Fruit fly (Drosophila melanogaster): ENCODE results near the gene cindr.

cindr gene

DNA sequence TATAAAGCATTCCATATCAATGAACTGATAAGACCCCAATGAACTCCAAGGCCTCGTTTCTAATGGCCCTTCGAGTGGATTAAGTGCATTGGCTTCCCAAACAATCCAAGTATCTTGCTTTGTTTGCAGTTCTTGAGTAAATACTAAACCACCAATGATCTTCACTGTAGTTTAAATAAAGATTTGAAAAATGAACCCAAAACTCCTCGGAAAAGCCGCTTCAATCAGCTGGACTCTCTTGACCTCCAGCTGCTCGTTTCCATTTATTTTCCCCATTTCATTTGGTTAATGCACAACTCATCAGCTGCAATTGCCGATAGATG lies 3.6 kb downstream of the cindr start:
- no peak for TF ChIP-seq CG33017 (tag; optimal IDR thresholded peaks at IDR 0.05)

DNA sequence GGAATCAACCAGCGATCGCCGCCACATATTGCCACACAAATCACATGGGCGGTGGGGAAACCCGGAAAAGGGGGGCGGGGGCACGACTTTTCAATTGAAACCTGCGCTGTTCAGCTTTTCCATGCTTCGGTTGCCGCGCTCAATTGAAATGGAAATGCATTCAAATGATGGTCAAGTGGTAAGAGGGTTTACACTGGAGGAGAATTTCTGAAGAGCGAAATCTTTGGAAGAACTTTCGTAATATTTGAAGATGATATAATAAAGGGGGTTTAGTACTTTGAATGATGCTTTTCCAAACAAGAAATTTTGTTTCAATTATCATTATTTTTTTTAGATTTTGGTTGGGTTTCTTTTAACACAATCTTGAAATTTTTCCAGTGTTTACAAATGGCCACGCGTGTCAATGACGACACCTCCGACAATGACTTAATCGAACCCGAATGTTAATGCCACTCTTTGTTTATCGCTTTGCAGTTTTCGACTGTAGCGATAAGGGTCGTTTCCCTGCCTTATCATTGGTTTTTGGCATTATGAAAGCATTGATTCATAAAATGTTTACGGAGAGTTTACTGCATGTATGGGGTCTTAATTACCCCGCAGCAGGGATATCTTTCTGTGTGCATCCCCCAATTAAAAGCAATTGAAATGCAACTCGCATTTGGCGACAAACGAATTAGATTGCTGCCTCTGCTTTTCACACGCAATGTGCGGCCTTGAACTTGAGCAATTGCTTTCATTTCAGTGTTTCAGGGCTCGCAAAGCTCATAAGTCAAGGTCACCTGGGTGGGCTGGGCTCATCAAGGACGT lies 4.2 kb downstream of the cindr start:
- TF ChIP-seq ovo (GFP tag; optimal IDR thresholded peaks at IDR 0.05) (no peak), CG1620 (GFP tag; optimal IDR thresholded peaks at IDR 0.05) (no peak), CG12768 (GFP tag; optimal IDR thresholded peaks at IDR 0.05) (no peak), cic (GFP tag; optimal IDR thresholded peaks at IDR 0.05) (peak; percentile 2), kay (GFP tag; ENCODE audit: borderline replicate concordance) (no peak), CG7045 (GFP tag; optimal IDR thresholded peaks at IDR 0.05) (no peak), Clk (GFP tag; optimal IDR thresholded peaks at IDR 0.05) (no peak), Crg-1 (GFP tag; optimal IDR thresholded peaks at IDR 0.05) (no peak), toe (GFP tag; optimal IDR thresholded peaks at IDR 0.05) (no peak), CG33017 (tag; optimal IDR thresholded peaks at IDR 0.05) (peak; percentile 30), Mnt (GFP tag; optimal IDR thresholded peaks at IDR 0.05) (no peak), cnc (optimal IDR thresholded peaks at IDR 0.05) (no peak), CG5204 (GFP tag; optimal IDR thresholded peaks at IDR 0.05) (no peak), pad (GFP tag; optimal IDR thresholded peaks at IDR 0.05) (no peak), CG7101 (tag; optimal IDR thresholded peaks at IDR 0.05) (peak; percentile 31), Hr96 (GFP tag; optimal IDR thresholded peaks at IDR 0.05) (no peak), CG11617 (GFP tag; optimal IDR thresholded peaks at IDR 0.05) (peak; percentile 20), CG14711 (tag; optimal IDR thresholded peaks at IDR 0.05) (peak; percentile 7), bab1 (GFP tag; optimal IDR thresholded peaks at IDR 0.05) (no peak), tj (GFP tag; optimal IDR thresholded peaks at IDR 0.05) (no peak)

DNA sequence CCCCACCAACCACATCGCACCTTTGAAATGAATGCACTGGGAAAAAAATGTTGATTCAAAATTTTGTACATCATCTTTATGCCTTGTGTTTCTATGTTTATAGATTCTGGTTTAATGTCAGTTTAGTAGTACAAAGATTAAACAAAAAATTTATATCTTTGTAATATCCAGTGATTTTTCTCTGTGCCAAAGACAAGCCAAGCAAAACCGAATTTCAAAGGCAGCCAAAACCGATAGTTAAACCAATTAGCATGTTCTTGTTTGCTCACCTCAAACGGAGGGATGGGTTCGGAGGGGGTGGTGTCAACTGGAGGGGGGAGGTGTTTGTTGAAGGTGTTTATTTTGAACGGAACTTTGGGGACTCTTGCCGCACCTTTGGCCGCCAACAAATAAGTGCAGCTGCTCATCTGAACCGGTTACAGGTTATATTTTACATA lies 5.5 kb downstream of the cindr start:
- TF ChIP-seq tj (GFP tag; optimal IDR thresholded peaks at IDR 0.05) (no peak), bab1 (GFP tag; optimal IDR thresholded peaks at IDR 0.05) (no peak), CG5204 (GFP tag; optimal IDR thresholded peaks at IDR 0.05) (no peak), CG7101 (tag; optimal IDR thresholded peaks at IDR 0.05) (peak; percentile 34), CG14711 (tag; optimal IDR thresholded peaks at IDR 0.05) (peak; percentile 34), CG7045 (GFP tag; optimal IDR thresholded peaks at IDR 0.05) (peak; percentile 42), CG12768 (GFP tag; optimal IDR thresholded peaks at IDR 0.05) (no peak), ovo (GFP tag; optimal IDR thresholded peaks at IDR 0.05) (no peak), CG33017 (tag; optimal IDR thresholded peaks at IDR 0.05) (peak; percentile 37), Hr96 (GFP tag; optimal IDR thresholded peaks at IDR 0.05) (no peak), Clk (GFP tag; optimal IDR thresholded peaks at IDR 0.05) (no peak)

DNA sequence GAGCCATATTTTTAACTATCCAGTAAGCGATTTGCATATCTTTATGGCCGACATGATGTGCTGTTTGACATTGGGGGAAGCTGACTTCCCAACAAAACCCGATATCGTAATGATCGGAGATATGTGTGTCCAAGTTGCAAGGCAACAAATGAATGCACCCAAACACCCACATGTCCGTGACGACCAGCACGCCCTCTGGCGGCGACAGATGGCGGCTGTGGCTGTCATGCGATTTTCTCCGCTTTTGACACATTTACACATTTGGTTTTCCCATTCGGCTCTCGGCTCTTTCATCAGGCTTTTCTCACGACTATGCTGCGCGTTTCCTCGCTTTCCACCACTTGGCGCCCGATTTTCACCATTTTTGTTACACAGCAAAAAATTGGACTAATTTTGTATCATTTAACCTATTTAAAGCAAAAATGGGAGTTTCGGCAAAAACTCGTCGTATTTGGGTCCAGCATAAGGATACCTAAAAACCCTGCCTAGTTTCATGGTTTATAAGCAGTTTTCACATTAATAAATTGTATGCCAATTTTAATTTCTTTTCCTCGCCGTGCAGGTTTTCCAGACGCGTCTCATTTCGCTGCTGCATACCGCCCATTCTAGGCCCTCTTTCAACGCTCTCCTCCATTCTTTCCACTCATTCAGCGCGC lies 6.3 kb downstream of the cindr start:
- TF ChIP-seq cnc (optimal IDR thresholded peaks at IDR 0.05) (no peak), CG5204 (GFP tag; optimal IDR thresholded peaks at IDR 0.05) (peak; percentile 40), toe (GFP tag; optimal IDR thresholded peaks at IDR 0.05) (no peak)

DNA sequence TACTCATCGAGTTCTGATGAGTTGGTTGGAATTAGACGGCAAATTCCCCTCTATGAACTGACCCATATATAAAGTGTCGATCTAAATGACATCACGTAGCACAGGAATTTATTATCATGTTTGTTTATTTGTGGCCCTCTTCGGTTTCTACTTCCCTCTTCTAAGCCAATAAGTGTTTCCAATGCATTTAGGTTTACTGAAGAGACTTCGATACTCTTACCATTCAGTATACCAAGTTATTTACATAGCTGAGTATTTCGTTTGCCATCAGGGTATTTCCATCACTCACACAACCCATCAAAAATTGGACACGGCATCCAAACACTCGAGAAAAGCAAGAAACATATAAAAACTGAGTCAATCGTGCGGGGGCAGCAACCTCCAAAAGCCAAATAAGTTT lies 7.8 kb downstream of the cindr start:
- TF ChIP-seq tj (GFP tag; optimal IDR thresholded peaks at IDR 0.05) (no peak), CG11617 (GFP tag; optimal IDR thresholded peaks at IDR 0.05) (no peak), kay (GFP tag; ENCODE audit: borderline replicate concordance) (peak; percentile 9), Crg-1 (GFP tag; optimal IDR thresholded peaks at IDR 0.05) (no peak)

DNA sequence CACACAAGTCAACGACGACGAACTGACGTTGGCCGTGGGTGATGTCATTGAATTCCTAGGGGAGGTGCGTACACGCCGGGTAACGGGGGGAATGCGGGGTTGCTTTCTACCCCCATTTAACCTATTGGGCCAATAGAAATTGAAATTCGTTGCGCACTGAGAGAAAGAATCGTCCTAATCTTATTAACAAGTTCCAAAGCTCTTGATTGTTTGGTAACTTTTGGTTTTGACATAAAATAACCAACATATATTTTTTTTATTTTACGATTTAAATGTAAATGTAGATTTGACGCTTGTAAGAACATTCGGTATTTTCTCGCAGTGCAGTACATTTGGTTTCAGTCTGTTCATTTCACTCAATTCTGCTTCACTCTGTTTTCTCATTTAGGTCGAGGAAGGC lies 8.8 kb downstream of the cindr start:
- TF ChIP-seq Clk (GFP tag; optimal IDR thresholded peaks at IDR 0.05), result no peak
- peak; percentile 19 for TF ChIP-seq CG14711 (tag; optimal IDR thresholded peaks at IDR 0.05)
- no peak for TF ChIP-seq CG12768 (GFP tag; optimal IDR thresholded peaks at IDR 0.05)
- TF ChIP-seq bab1 (GFP tag; optimal IDR thresholded peaks at IDR 0.05), result peak; percentile 19
- TF ChIP-seq CG5204 (GFP tag; optimal IDR thresholded peaks at IDR 0.05), result peak; percentile 5
- TF ChIP-seq kay (GFP tag; ENCODE audit: borderline replicate concordance), result no peak
- no peak for TF ChIP-seq CG1620 (GFP tag; optimal IDR thresholded peaks at IDR 0.05)
- no peak for TF ChIP-seq Hr96 (GFP tag; optimal IDR thresholded peaks at IDR 0.05)
- TF ChIP-seq Crg-1 (GFP tag; optimal IDR thresholded peaks at IDR 0.05), result no peak
- peak; percentile 6 for TF ChIP-seq CG7101 (tag; optimal IDR thresholded peaks at IDR 0.05)
- TF ChIP-seq CG33017 (tag; optimal IDR thresholded peaks at IDR 0.05), result peak; percentile 21
- no peak for TF ChIP-seq tj (GFP tag; optimal IDR thresholded peaks at IDR 0.05)

DNA sequence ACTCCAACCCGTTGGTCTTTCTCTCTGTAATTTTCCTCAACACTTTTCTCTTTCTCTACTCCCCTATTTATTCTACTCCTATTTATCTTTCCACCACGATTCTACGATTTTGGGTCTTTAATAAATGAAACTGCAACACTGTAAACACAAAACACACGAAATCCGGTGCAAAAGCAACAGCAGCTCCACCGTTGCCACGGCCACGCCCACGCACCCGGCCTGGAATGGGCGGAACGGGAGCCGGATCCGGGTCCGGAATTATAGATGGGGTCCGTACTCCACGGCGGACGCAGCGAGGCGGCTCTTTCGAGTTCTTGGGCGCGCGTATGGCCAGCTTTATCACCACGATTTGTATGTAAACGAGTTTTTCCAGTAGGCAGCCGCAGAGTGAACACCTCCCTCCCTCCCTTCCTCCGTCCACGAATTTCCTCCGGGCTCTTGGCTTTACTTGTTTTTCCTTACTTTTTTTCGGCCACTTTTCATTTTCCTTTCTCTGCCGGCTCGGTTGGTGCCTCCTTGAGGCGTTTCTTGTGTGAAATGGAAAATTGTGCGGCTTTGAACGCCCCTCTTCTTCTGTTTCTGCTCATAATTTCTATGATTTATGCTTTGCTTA lies 12.4 kb downstream of the cindr start:
- no peak for TF ChIP-seq CG7101 (tag; optimal IDR thresholded peaks at IDR 0.05)
- no peak for TF ChIP-seq Mnt (GFP tag; optimal IDR thresholded peaks at IDR 0.05)
- no peak for TF ChIP-seq cnc (optimal IDR thresholded peaks at IDR 0.05)
- no peak for TF ChIP-seq Hr96 (GFP tag; optimal IDR thresholded peaks at IDR 0.05)
- TF ChIP-seq CG7045 (GFP tag; optimal IDR thresholded peaks at IDR 0.05), result no peak
- TF ChIP-seq ovo (GFP tag; optimal IDR thresholded peaks at IDR 0.05), result no peak
- TF ChIP-seq CG1620 (GFP tag; optimal IDR thresholded peaks at IDR 0.05), result no peak
- no peak for TF ChIP-seq Clk (GFP tag; optimal IDR thresholded peaks at IDR 0.05)
- no peak for TF ChIP-seq kay (GFP tag; ENCODE audit: borderline replicate concordance)
- TF ChIP-seq CG5204 (GFP tag; optimal IDR thresholded peaks at IDR 0.05), result no peak
- TF ChIP-seq cic (GFP tag; optimal IDR thresholded peaks at IDR 0.05), result no peak
- TF ChIP-seq CG12768 (GFP tag; optimal IDR thresholded peaks at IDR 0.05), result no peak
- no peak for TF ChIP-seq pad (GFP tag; optimal IDR thresholded peaks at IDR 0.05)
- TF ChIP-seq toe (GFP tag; optimal IDR thresholded peaks at IDR 0.05), result no peak
- TF ChIP-seq CG33017 (tag; optimal IDR thresholded peaks at IDR 0.05), result no peak

Measured in whole organism, adult.